Fruit fly (Drosophila melanogaster): ENCODE measurements around the gene Prp40.
A peak's percentile ranks its signal among the peaks of the same experiment; 100 is the strongest.

Prp40 gene

dm6 chr2L:3041918-3042615 lies 19.0 kb downstream of the Prp40 start, which contains the start of gene CG17261 (continued):
- TF ChIP-seq Med (GFP tag), result peak; percentile 91
- no peak for TF ChIP-seq sna (GFP tag; IDR thresholded peaks at IDR 0.05; ENCODE audit: partially characterized antibody)
- TF ChIP-seq CG14710 (tag; optimal IDR thresholded peaks at IDR 0.05), result no peak
- no peak for TF ChIP-seq nerfin-1 (tag; optimal IDR thresholded peaks at IDR 0.05)
- TF ChIP-seq ind (GFP tag; optimal IDR thresholded peaks at IDR 0.05), result peak; percentile 42
- no peak for TF ChIP-seq dmrt11E (tag; optimal IDR thresholded peaks at IDR 0.05)
- peak; percentile 70 for TF ChIP-seq slbo (GFP tag; IDR thresholded peaks at IDR 0.05)
- TF ChIP-seq CG10274 (GFP tag; optimal IDR thresholded peaks at IDR 0.05), result no peak
- TF ChIP-seq Fer2 (tag; optimal IDR thresholded peaks at IDR 0.05), result no peak
- TF ChIP-seq D (optimal IDR thresholded peaks at IDR 0.05), result no peak
- TF ChIP-seq D (GFP tag; optimal IDR thresholded peaks at IDR 0.05), result no peak
- TF ChIP-seq mld (GFP tag; IDR thresholded peaks at IDR 0.05; ENCODE audit: partially characterized antibody), result no peak
- TF ChIP-seq Optix (GFP tag; IDR thresholded peaks at IDR 0.05), result no peak
- no peak for TF ChIP-seq ham (GFP tag; IDR thresholded peaks at IDR 0.05)
- peak; percentile 93 for TF ChIP-seq sug (tag; optimal IDR thresholded peaks at IDR 0.05)
- TF ChIP-seq CG2678 (tag; optimal IDR thresholded peaks at IDR 0.05), result peak; percentile 56
- TF ChIP-seq ranshi (GFP tag; IDR thresholded peaks at IDR 0.05), result 0 out of 2 replicates have a peak, but pooled peaks have one; percentile 5
- TF ChIP-seq pita (GFP tag; optimal IDR thresholded peaks at IDR 0.05), result no peak
- no peak for TF ChIP-seq gcm (GFP tag; optimal IDR thresholded peaks at IDR 0.05)
- TF ChIP-seq CG31224 (GFP tag; IDR thresholded peaks at IDR 0.05), result no peak
- no peak for TF ChIP-seq bigmax (GFP tag; optimal IDR thresholded peaks at IDR 0.05)
- TF ChIP-seq wek (GFP tag; optimal IDR thresholded peaks at IDR 0.05), result no peak
- peak; percentile 22 for TF ChIP-seq CG9609 (GFP tag; optimal IDR thresholded peaks at IDR 0.05)
- no peak for TF ChIP-seq CG11093 (GFP tag; IDR thresholded peaks at IDR 0.05)
- TF ChIP-seq pb (GFP tag; optimal IDR thresholded peaks at IDR 0.05), result no peak
- TF ChIP-seq CG2202 (tag; optimal IDR thresholded peaks at IDR 0.05), result no peak
- TF ChIP-seq al (GFP tag; IDR thresholded peaks at IDR 0.05), result 0 out of 2 replicates have a peak, but pooled peaks have one; percentile 21
- TF ChIP-seq Bteb2 (GFP tag; optimal IDR thresholded peaks at IDR 0.05), result peak; percentile 5
- TF ChIP-seq CG11247 (GFP tag; IDR thresholded peaks at IDR 0.05), result no peak
- no peak for TF ChIP-seq CG33213 (GFP tag; optimal IDR thresholded peaks at IDR 0.05)
- no peak for TF ChIP-seq Mad (GFP tag; optimal IDR thresholded peaks at IDR 0.05)
- no peak for TF ChIP-seq inv (GFP tag; IDR thresholded peaks at IDR 0.05; ENCODE audit: partially characterized antibody)
- no peak for TF ChIP-seq CG3065 (GFP tag; optimal IDR thresholded peaks at IDR 0.05)
- peak; percentile 21 for TF ChIP-seq Sox102F (GFP tag; optimal IDR thresholded peaks at IDR 0.05)
- TF ChIP-seq CG1832 (GFP tag; optimal IDR thresholded peaks at IDR 0.05), result no peak
- no peak for TF ChIP-seq Taf1 (GFP tag; IDR thresholded peaks at IDR 0.05)
- no peak for TF ChIP-seq cato (GFP tag; optimal IDR thresholded peaks at IDR 0.05; ENCODE audit: borderline replicate concordance)
- peak; percentile 24; the same call in 1 of the 2 replicates for TF ChIP-seq lmd (GFP tag; IDR thresholded peaks at IDR 0.05)
- no peak for TF ChIP-seq Kr (GFP tag; optimal IDR thresholded peaks at IDR 0.05)
- no peak for TF ChIP-seq CG6854 (GFP tag; optimal IDR thresholded peaks at IDR 0.05)
- TF ChIP-seq CG9876 (GFP tag; optimal IDR thresholded peaks at IDR 0.05), result no peak
- TF ChIP-seq CG1024 (GFP tag; IDR thresholded peaks at IDR 0.05), result no peak
- peak; percentile 7 for TF ChIP-seq unpg (GFP tag; optimal IDR thresholded peaks at IDR 0.05)
- no peak for TF ChIP-seq dimm (GFP tag; IDR thresholded peaks at IDR 0.05)
- no peak for TF ChIP-seq Oli (tag; optimal IDR thresholded peaks at IDR 0.05)
- peak; percentile 31 for TF ChIP-seq Myb (GFP tag; optimal IDR thresholded peaks at IDR 0.05)
- no peak for TF ChIP-seq pum (GFP tag; optimal IDR thresholded peaks at IDR 0.05)
- TF ChIP-seq Sry-δ (GFP tag; optimal IDR thresholded peaks at IDR 0.05), result no peak
- TF ChIP-seq bab2 (GFP tag; optimal IDR thresholded peaks at IDR 0.05), result peak; percentile 28
- no peak for TF ChIP-seq NC2β (GFP tag; optimal IDR thresholded peaks at IDR 0.05)
- TF ChIP-seq ttk (GFP tag; IDR thresholded peaks at IDR 0.05), result no peak
